Worm (Caenorhabditis elegans): Measurements from ENCODE around the gene F41C3.1.

Gene F41C3.1

ce11 chrII:4756751-4757150 lies 4.6 kb downstream of the F41C3.1 start, which contains the start of gene C27D9.2:
TSS of gene C27D9.2 (minus strand) at chrII:4756851.
- TF ChIP-seq unc-39 (tag; optimal IDR thresholded peaks at IDR 0.05), result no peak

ce11 chrII:4758462-4758861 lies 6.4 kb downstream of the F41C3.1 start, which contains the start of gene F26G1.3:
TSS of gene F26G1.3 (plus strand) at chrII:4758762.
- TF ChIP-seq C34F6.9 (tag; optimal IDR thresholded peaks at IDR 0.05) (no peak), nhr-6 (tag; optimal IDR thresholded peaks at IDR 0.05) (no peak), fos-1 (tag; optimal IDR thresholded peaks at IDR 0.05) (no peak), ztf-1 (GFP tag; conservative IDR thresholded peaks at IDR 0.05) (no peak), nhr-12 (tag; optimal IDR thresholded peaks at IDR 0.05) (no peak), elt-1 (tag; optimal IDR thresholded peaks at IDR 0.05) (no peak), nhr-10 (tag; optimal IDR thresholded peaks at IDR 0.05) (no peak), sma-9 (GFP tag; optimal IDR thresholded peaks at IDR 0.05) (no peak), sma-9 (tag; optimal IDR thresholded peaks at IDR 0.05) (no peak), nhr-77 (tag; optimal IDR thresholded peaks at IDR 0.05) (no peak)

DNA sequence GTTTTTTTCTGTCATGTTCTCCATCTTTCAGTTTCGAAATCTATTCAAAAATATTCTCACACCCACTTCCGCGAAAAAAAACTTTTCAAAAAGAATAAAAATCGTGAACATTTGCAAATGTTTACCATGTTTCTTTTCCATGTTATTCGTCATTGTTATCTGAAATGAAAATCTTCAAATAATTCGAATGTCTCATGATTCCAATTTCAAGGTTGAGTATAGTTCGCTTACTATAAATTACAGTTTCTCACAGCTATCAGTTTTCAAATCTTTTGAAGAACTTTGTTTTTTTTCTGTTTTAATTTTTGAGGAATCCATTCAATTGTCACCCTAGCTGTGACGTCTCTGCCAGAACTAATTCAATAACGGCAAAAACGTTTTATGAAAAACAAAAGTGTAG lies 7.7 kb downstream of the F41C3.1 start:
- TF ChIP-seq ceh-82 (tag; optimal IDR thresholded peaks at IDR 0.05) (no peak), mbf-1 (tag; optimal IDR thresholded peaks at IDR 0.05) (no peak), nhr-237 (tag; optimal IDR thresholded peaks at IDR 0.05) (no peak), elt-1 (tag; optimal IDR thresholded peaks at IDR 0.05) (no peak), ztf-11 (tag; optimal IDR thresholded peaks at IDR 0.05) (no peak), zag-1 (tag; optimal IDR thresholded peaks at IDR 0.05) (no peak), snpc-4 (tag; optimal IDR thresholded peaks at IDR 0.05) (no peak), dmd-4 (tag; optimal IDR thresholded peaks at IDR 0.05) (no peak), unc-39 (tag; optimal IDR thresholded peaks at IDR 0.05) (no peak), lin-39 (tag; optimal IDR thresholded peaks at IDR 0.05) (no peak), nhr-10 (tag; optimal IDR thresholded peaks at IDR 0.05) (no peak), nhr-25 (tag; optimal IDR thresholded peaks at IDR 0.05) (peak; percentile 79), Y55F3AM.14 (GFP tag; optimal IDR thresholded peaks at IDR 0.05) (no peak), C34F6.9 (tag; optimal IDR thresholded peaks at IDR 0.05) (no peak), ZK546.5 (tag; optimal IDR thresholded peaks at IDR 0.05) (no peak), aly-2 (tag; optimal IDR thresholded peaks at IDR 0.05) (no peak), ceh-16 (tag; optimal IDR thresholded peaks at IDR 0.05) (peak; percentile 54), sma-9 (GFP tag; optimal IDR thresholded peaks at IDR 0.05) (no peak), sma-9 (tag; optimal IDR thresholded peaks at IDR 0.05) (no peak), nhr-12 (tag; optimal IDR thresholded peaks at IDR 0.05) (no peak), crh-2 (tag; optimal IDR thresholded peaks at IDR 0.05) (peak; percentile 15)

- TF ChIP-seq elt-1 (tag; optimal IDR thresholded peaks at IDR 0.05), result no peak
- TF ChIP-seq egl-27 (tag; optimal IDR thresholded peaks at IDR 0.05), result no peak
- no peak for TF ChIP-seq lin-11 (tag; optimal IDR thresholded peaks at IDR 0.05)
- peak; percentile 3 for TF ChIP-seq sma-3 (GFP tag; optimal IDR thresholded peaks at IDR 0.05)
- no peak for TF ChIP-seq snpc-4 (tag; optimal IDR thresholded peaks at IDR 0.05)
- TF ChIP-seq nhr-237 (tag; optimal IDR thresholded peaks at IDR 0.05), result no peak
- TF ChIP-seq ceh-16 (tag; optimal IDR thresholded peaks at IDR 0.05), result no peak
- TF ChIP-seq nhr-25 (tag; optimal IDR thresholded peaks at IDR 0.05), result peak; percentile 13
- no peak for TF ChIP-seq ztf-11 (tag; optimal IDR thresholded peaks at IDR 0.05)
Observed at ce11 chrII:4761020-4761419, 8.9 kb downstream of the F41C3.1 start.

DNA sequence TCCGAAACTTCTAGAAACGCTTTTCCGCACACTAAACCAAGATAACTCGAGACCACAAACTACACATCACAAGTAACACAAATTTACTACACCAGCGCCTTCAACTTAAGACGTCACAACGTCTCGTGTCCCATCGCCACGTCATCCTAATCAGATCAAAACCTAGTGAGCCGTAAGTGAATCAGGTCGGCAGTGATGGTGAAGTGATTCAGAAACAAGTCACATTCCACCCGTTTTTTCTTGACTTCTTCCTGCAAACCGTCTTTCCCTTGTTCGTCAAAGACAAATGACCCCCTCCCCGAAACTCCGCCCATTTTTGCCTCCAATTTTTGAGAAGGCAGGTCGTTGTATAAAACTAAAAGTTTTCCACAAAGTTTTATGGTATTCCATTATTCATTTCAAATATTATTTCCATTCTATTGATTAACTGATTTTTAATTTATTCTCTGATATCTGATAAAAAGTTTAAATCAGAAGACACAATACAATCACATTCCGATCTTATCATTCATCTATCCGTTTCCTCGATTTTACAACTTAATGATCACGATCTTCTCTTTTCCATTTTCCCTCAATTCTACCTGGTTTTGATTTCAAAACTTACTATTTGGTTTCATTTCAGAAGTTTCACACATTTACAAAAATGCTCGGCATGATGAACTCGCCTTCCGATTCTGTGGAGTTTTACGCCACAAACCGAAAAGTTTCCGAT lies 10.6 kb downstream of the F41C3.1 start, which contains the start of gene F26G1.2:
TSS of gene F26G1.2 (plus strand) at position 508 of the 712 bp plus-strand sequence.
- TF ChIP-seq skn-1 (tag; optimal IDR thresholded peaks at IDR 0.05) (no peak), ztf-11 (tag; optimal IDR thresholded peaks at IDR 0.05) (no peak), peb-1 (tag; optimal IDR thresholded peaks at IDR 0.05) (no peak), sma-3 (GFP tag; optimal IDR thresholded peaks at IDR 0.05) (peak; percentile 33), sma-9 (GFP tag; optimal IDR thresholded peaks at IDR 0.05) (peak; percentile 26), sma-9 (tag; optimal IDR thresholded peaks at IDR 0.05) (no peak), crh-2 (tag; optimal IDR thresholded peaks at IDR 0.05) (peak; percentile 41), elt-3 (tag; optimal IDR thresholded peaks at IDR 0.05) (no peak)

- no peak for TF ChIP-seq nhr-23 (tag; optimal IDR thresholded peaks at IDR 0.05)
- TF ChIP-seq nhr-6 (tag; optimal IDR thresholded peaks at IDR 0.05), result no peak
- TF ChIP-seq peb-1 (tag; optimal IDR thresholded peaks at IDR 0.05), result no peak
- TF ChIP-seq fos-1 (tag; optimal IDR thresholded peaks at IDR 0.05), result no peak
- TF ChIP-seq gmeb-1 (tag; optimal IDR thresholded peaks at IDR 0.05), result no peak
- TF ChIP-seq crh-2 (tag; optimal IDR thresholded peaks at IDR 0.05), result no peak
- no peak for TF ChIP-seq nhr-237 (tag; optimal IDR thresholded peaks at IDR 0.05)
Observed at ce11 chrII:4766284-4766683, 14.2 kb downstream of the F41C3.1 start, which contains the start of gene ttm-2. TSS of gene ttm-2 (minus strand) at chrII:4766384.
